Fruit fly (Drosophila melanogaster) whole organism, embryonic: ENCODE measurements around the gene CG46042.
A peak's percentile ranks its signal among the peaks of the same experiment; 100 is the strongest.

Source experiments
- Adf1 ChIP-seq: fragments of 200-800 bp; sonication (Bioruptor generic); IDR thresholded peaks from 2 replicates; pipeline ENCODE4 v1.3.6; 2022; ENCODE audit warnings: missing biosample characterization, missing genetic modification characterization
- Atf-2 ChIP-seq: fragments of 200-800 bp; sonication (Bioruptor generic); optimal IDR thresholded peaks from 2 replicates; lab custom pipeline; 2016; ENCODE audit warnings: missing biosample characterization, missing genetic modification characterization
- Atf3 ChIP-seq: fragments of 200-800 bp; sonication (Bioruptor generic); optimal IDR thresholded peaks from 3 replicates; lab custom pipeline; 2016; ENCODE audit warnings: missing biosample characterization, missing genetic modification characterization
- CG10321 ChIP-seq: fragments of 200-800 bp; sonication (Bioruptor generic); IDR thresholded peaks from 2 replicates; pipeline ENCODE4 v1.3.6; 2022; ENCODE audit warnings: missing biosample characterization, missing genetic modification characterization
- CG10565 ChIP-seq: fragments of 200-800 bp; sonication (Bioruptor generic); optimal IDR thresholded peaks from 3 replicates; lab custom pipeline; 2016; ENCODE audit warnings: missing biosample characterization, mild to moderate bottlenecking, missing genetic modification characterization
- CG12155 ChIP-seq: fragments of 200-800 bp; sonication (Bioruptor generic); optimal IDR thresholded peaks from 3 replicates; lab custom pipeline; 2016; ENCODE audit warnings: missing biosample characterization, missing genetic modification characterization
- CG12219 ChIP-seq: fragments of 200-800 bp; sonication (Bioruptor generic); optimal IDR thresholded peaks from 3 replicates; lab custom pipeline; 2018; ENCODE audit warnings: missing biosample characterization, mild to moderate bottlenecking, missing genetic modification characterization
- CG1233 ChIP-seq: fragments of 200-800 bp; sonication (Bioruptor generic); optimal IDR thresholded peaks from 4 replicates; lab custom pipeline; 2018; ENCODE audit warnings: missing biosample characterization, mild to moderate bottlenecking, missing genetic modification characterization
- CG12942 ChIP-seq: fragments of 200-800 bp; sonication (Bioruptor generic); optimal IDR thresholded peaks from 3 replicates; lab custom pipeline; 2016; ENCODE audit warnings: missing biosample characterization, missing genetic modification characterization
- CG1529 ChIP-seq: fragments of 200-800 bp; sonication (Bioruptor generic); optimal IDR thresholded peaks from 3 replicates; lab custom pipeline; 2018; ENCODE audit warnings: missing biosample characterization, missing genetic modification characterization
- CG1647 ChIP-seq: fragments of 200-800 bp; sonication (Bioruptor generic); optimal IDR thresholded peaks from 3 replicates; lab custom pipeline; 2016; ENCODE audit warnings: missing biosample characterization, missing genetic modification characterization
- CG2116 ChIP-seq: fragments of 200-800 bp; sonication (Bioruptor generic); optimal IDR thresholded peaks from 3 replicates; lab custom pipeline; 2018; ENCODE audit warnings: missing biosample characterization, mild to moderate bottlenecking, missing genetic modification characterization
- CG2678 ChIP-seq: fragments of 200-800 bp; sonication (Bioruptor generic); optimal IDR thresholded peaks from 3 replicates; lab custom pipeline; 2019; ENCODE audit warnings: missing biosample characterization, mild to moderate bottlenecking, missing genetic modification characterization, moderate library complexity
- CG30403 ChIP-seq: fragments of 200-800 bp; sonication (Bioruptor generic); optimal IDR thresholded peaks from 3 replicates; lab custom pipeline; 2016; ENCODE audit warnings: missing biosample characterization, missing genetic modification characterization
- CG4854 ChIP-seq: fragments of 200-800 bp; sonication (Bioruptor generic); optimal IDR thresholded peaks from 2 replicates; lab custom pipeline; 2016; ENCODE audit warnings: missing biosample characterization, missing genetic modification characterization, inconsistent platforms
- CG5953 ChIP-seq: fragments of 200-800 bp; sonication (Bioruptor generic); IDR thresholded peaks from 2 replicates; pipeline ENCODE4 v1.3.6; 2022; ENCODE audit warnings: missing biosample characterization, missing genetic modification characterization
- CG6791 ChIP-seq: fragments of 200-800 bp; sonication (Bioruptor generic); IDR thresholded peaks from 3 replicates; pipeline ENCODE4 v1.3.6; 2022; ENCODE audit warnings: missing biosample characterization, missing genetic modification characterization; ENCODE audit not compliant: partially characterized antibody
- CG7372 ChIP-seq: fragments of 200-800 bp; sonication (Bioruptor generic); IDR thresholded peaks from 2 replicates; pipeline ENCODE4 v1.3.6; 2022; ENCODE audit warnings: missing biosample characterization, missing genetic modification characterization
- CG7745 ChIP-seq: fragments of 200-800 bp; sonication (Bioruptor generic); optimal IDR thresholded peaks from 2 replicates; lab custom pipeline; 2018; ENCODE audit warnings: missing biosample characterization, mild to moderate bottlenecking, missing genetic modification characterization, moderate library complexity
- CG7839 ChIP-seq: fragments of 200-800 bp; sonication (Bioruptor generic); optimal IDR thresholded peaks from 3 replicates; lab custom pipeline; 2018; ENCODE audit warnings: missing biosample characterization, mild to moderate bottlenecking, missing genetic modification characterization, moderate library complexity
- Chrac-16 ChIP-seq: fragments of 200-800 bp; sonication (Bioruptor generic); optimal IDR thresholded peaks from 3 replicates; lab custom pipeline; 2016; ENCODE audit warnings: missing biosample characterization, missing genetic modification characterization
- Dip2 ChIP-seq: fragments of 200-800 bp; sonication (Bioruptor generic); IDR thresholded peaks from 2 replicates; pipeline ENCODE4 v1.3.6; 2022; ENCODE audit warnings: missing biosample characterization, missing genetic modification characterization
- Doc2 ChIP-seq: fragments of 200-800 bp; sonication (Bioruptor generic); IDR thresholded peaks from 2 replicates; pipeline ENCODE4 v1.3.6; 2022; ENCODE audit warnings: missing biosample characterization, missing genetic modification characterization
- Eip74EF ChIP-seq, 2 experiments: fragments of 200-800 bp in 1 of 2; fragments of >200 bp in 1 of 2; sonication (Bioruptor generic) in 1 of 2; optimal IDR thresholded peaks; 2 replicates each; lab custom pipeline; 2017 to 2019; ENCODE audit warnings: missing biosample characterization in 2 of 2, missing genetic modification characterization in 2 of 2, mild to moderate bottlenecking in 1 of 2, moderate library complexity in 1 of 2
- HLH54F ChIP-seq: fragments of 200-800 bp; sonication (Bioruptor generic); optimal IDR thresholded peaks from 3 replicates; lab custom pipeline; 2016; ENCODE audit warnings: missing biosample characterization, missing genetic modification characterization
- Hey ChIP-seq: fragments of 200-800 bp; sonication (Bioruptor generic); optimal IDR thresholded peaks from 3 replicates; lab custom pipeline; 2018; ENCODE audit warnings: missing biosample characterization, mild to moderate bottlenecking, missing genetic modification characterization
- HmgD ChIP-seq: fragments of 200-800 bp; sonication (Bioruptor generic); optimal IDR thresholded peaks from 3 replicates; lab custom pipeline; 2016; ENCODE audit warnings: missing biosample characterization, missing genetic modification characterization
- Hr39 ChIP-seq: fragments of >200 bp; optimal IDR thresholded peaks from 2 replicates; lab custom pipeline; 2017
- Kr ChIP-seq: fragments of 200-800 bp; sonication (Bioruptor generic); optimal IDR thresholded peaks from 2 replicates; lab custom pipeline; 2017; ENCODE audit warnings: missing biosample characterization, mild to moderate bottlenecking, missing genetic modification characterization
- NK7.1 ChIP-seq: fragments of 200-800 bp; sonication (Bioruptor generic); optimal IDR thresholded peaks from 3 replicates; lab custom pipeline; 2016; ENCODE audit warnings: missing biosample characterization, missing genetic modification characterization
- Oaz ChIP-seq: fragments of 200-800 bp; sonication (Bioruptor generic); IDR thresholded peaks from 2 replicates; pipeline ENCODE4 v1.3.6; 2022; ENCODE audit warnings: missing biosample characterization, missing genetic modification characterization
- Opbp ChIP-seq: fragments of 200-800 bp; sonication (Bioruptor generic); IDR thresholded peaks from 3 replicates; pipeline ENCODE4 v1.3.6; 2022; ENCODE audit warnings: missing biosample characterization, missing genetic modification characterization; ENCODE audit not compliant: partially characterized antibody
- Tbp ChIP-seq: fragments of >200 bp; optimal IDR thresholded peaks from 2 replicates; lab custom pipeline; 2018; ENCODE audit warnings: missing biosample characterization, missing genetic modification characterization
- ase ChIP-seq: fragments of 200-800 bp; sonication (Bioruptor generic); IDR thresholded peaks from 3 replicates; pipeline ENCODE4 v1.3.6; 2022; ENCODE audit warnings: missing biosample characterization, missing genetic modification characterization
- corto ChIP-seq: fragments of 200-800 bp; sonication (Bioruptor generic); optimal IDR thresholded peaks from 2 replicates; lab custom pipeline; 2016; ENCODE audit warnings: missing biosample characterization, mild to moderate bottlenecking, missing genetic modification characterization, moderate library complexity
- danr ChIP-seq: fragments of 200-800 bp; sonication (Bioruptor generic); IDR thresholded peaks from 2 replicates; pipeline ENCODE4 v1.3.6; 2022; ENCODE audit warnings: missing biosample characterization, missing genetic modification characterization
- emc ChIP-seq: fragments of 200-800 bp; sonication (Bioruptor generic); optimal IDR thresholded peaks from 2 replicates; lab custom pipeline; 2016; ENCODE audit warnings: missing biosample characterization, missing genetic modification characterization
- ewg ChIP-seq: fragments of 200-800 bp; sonication (Bioruptor generic); optimal IDR thresholded peaks from 3 replicates; lab custom pipeline; 2017; ENCODE audit warnings: mild to moderate bottlenecking, missing biosample characterization, missing genetic modification reagents, missing genetic modification characterization
- ftz-f1 ChIP-seq: fragments of 200-800 bp; sonication (Bioruptor generic); optimal IDR thresholded peaks from 2 replicates; lab custom pipeline; 2016; ENCODE audit warnings: missing biosample characterization, missing genetic modification characterization
- h ChIP-seq: fragments of >200 bp; optimal IDR thresholded peaks from 2 replicates; lab custom pipeline; 2017
- hkb ChIP-seq, 2 experiments: fragments of 200-800 bp in 1 of 2; fragments of >200 bp in 1 of 2; sonication (Bioruptor generic) in 1 of 2; IDR thresholded peaks in 1 of 2; optimal IDR thresholded peaks in 1 of 2; 2 replicates each; pipeline versions ENCODE4 v1.3.6 to Lab custom; 2017 to 2022; ENCODE audit warnings: missing biosample characterization in 1 of 2, missing genetic modification characterization in 1 of 2
- jing ChIP-seq: fragments of 200-800 bp; sonication (Bioruptor generic); optimal IDR thresholded peaks from 2 replicates; lab custom pipeline; 2018; ENCODE audit warnings: missing biosample characterization, mild to moderate bottlenecking, missing genetic modification characterization
- lola ChIP-seq, 3 experiments: fragments of >200 bp in 2 of 3; fragments of 200-800 bp in 1 of 3; sonication (Bioruptor generic) in 1 of 3; optimal IDR thresholded peaks; 2 replicates each; lab custom pipeline; 2017 to 2019; ENCODE audit warnings: missing biosample characterization in 3 of 3, missing genetic modification characterization in 3 of 3, mild to moderate bottlenecking in 1 of 3, moderate library complexity in 1 of 3
- pb ChIP-seq: fragments of 200-800 bp; sonication (Bioruptor generic); optimal IDR thresholded peaks from 3 replicates; lab custom pipeline; 2016; ENCODE audit warnings: missing biosample characterization, missing genetic modification characterization
- peb ChIP-seq: fragments of 200-800 bp; sonication (Bioruptor generic); IDR thresholded peaks from 2 replicates; pipeline ENCODE4 v1.3.6; 2022; ENCODE audit warnings: missing biosample characterization, missing genetic modification characterization
- ranshi ChIP-seq: fragments of 200-800 bp; sonication (Bioruptor generic); IDR thresholded peaks from 2 replicates; pipeline ENCODE4 v1.3.6; 2022; ENCODE audit warnings: missing biosample characterization, missing genetic modification characterization
- rib ChIP-seq: fragments of 200-800 bp; sonication (Bioruptor generic); IDR thresholded peaks from 2 replicates; pipeline ENCODE4 v1.3.6; 2022; ENCODE audit warnings: missing biosample characterization, missing genetic modification characterization
- trem ChIP-seq: fragments of 200-800 bp; optimal IDR thresholded peaks from 3 replicates; lab custom pipeline; 2019; ENCODE audit warnings: missing biosample characterization, mild to moderate bottlenecking, missing genetic modification characterization, moderate library complexity
- wdn ChIP-seq: fragments of 200-800 bp; sonication (Bioruptor generic); IDR thresholded peaks from 2 replicates; pipeline ENCODE4 v1.3.6; 2022; ENCODE audit warnings: missing biosample characterization, missing genetic modification characterization
- zen2 ChIP-seq: fragments of 200-800 bp; sonication (Bioruptor generic); IDR thresholded peaks from 3 replicates; pipeline ENCODE4 v1.3.6; 2022; ENCODE audit warnings: missing biosample characterization, missing genetic modification characterization; ENCODE audit not compliant: partially characterized antibody

Gene CG46042

DNA sequence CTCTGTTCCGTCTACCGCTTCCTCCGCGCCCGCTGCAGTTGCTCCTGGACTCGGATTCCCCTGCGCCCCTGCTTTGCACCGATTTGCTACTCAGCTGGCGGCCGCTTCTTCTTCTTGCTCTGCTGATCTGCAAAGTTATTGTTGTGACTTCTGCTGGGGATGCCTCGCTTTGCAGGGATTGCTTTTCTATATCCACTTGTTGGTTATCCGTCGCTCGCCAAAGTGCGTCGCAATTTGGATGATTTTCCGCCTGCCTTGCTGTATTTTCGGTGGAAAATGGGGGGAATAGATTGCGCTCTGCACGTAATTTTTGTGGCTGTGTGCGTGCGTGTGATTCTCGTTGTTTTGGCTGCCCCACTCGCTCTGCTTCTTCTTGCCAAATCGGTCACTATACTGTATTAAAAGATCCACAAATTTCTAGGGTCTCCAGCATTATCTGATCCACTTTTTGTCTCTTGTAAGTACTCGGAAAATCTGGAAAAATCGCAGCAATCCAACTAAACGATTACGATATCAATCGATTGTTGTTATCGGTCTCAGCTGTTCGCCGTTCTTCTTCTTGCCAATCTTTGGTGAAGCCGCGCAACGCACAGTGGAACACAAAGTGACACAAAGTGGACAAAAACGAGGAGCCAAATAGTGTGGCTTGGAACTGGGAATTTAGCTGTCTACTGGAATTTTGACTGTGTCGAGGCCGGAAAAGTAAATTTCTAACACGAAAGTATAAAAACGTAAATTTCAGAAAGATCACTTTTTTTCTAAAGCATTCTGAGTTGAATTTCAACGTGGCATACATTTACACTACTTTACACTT, 39.1 kb downstream of the CG46042 start, which contains the start of gene ClpX (continued):
- TF ChIP-seq CG2678 (no peak), ewg (no peak), Hey (no peak), Dip2 (GFP tag; lab: Robert Waterston, UW) (no peak), Oaz (GFP tag; lab: Robert Waterston, UW) (no peak), wdn (no peak), Eip74EF (GFP tag; optimal IDR thresholded peaks at IDR 0.05; lab: Kevin White, UChicago) (no peak), HmgD (no peak), CG30403 (GFP tag; lab: Kevin White, UChicago) (no peak), Chrac-16 (GFP tag; lab: Kevin White, UChicago) (no peak), CG5953 (GFP tag; lab: Robert Waterston, UW) (no peak), CG6791 (GFP tag; lab: Robert Waterston, UW) (peak; percentile 75), CG1529 (GFP tag; lab: Kevin White, UChicago) (no peak), HLH54F (no peak), Kr (no peak), CG10565 (no peak), Adf1 (GFP tag; lab: Robert Waterston, UW) (peak; percentile 20; the same call in 1 of the 2 replicates), lola (GFP tag; optimal IDR thresholded peaks at IDR 0.05; lab: Kevin White, UChicago) (no peak), corto (GFP tag; lab: Kevin White, UChicago) (no peak), CG7372 (GFP tag; lab: Robert Waterston, UW) (no peak), h (lab: Kevin White, UChicago) (no peak), CG10321 (GFP tag; lab: Robert Waterston, UW) (no peak), CG12155 (GFP tag; lab: Kevin White, UChicago) (peak; percentile 100), rib (no peak), CG1647 (GFP tag; lab: Kevin White, UChicago) (no peak), Doc2 (GFP tag; lab: Robert Waterston, UW) (no peak), trem (tag; lab: Kevin White, UChicago) (peak; percentile 57), CG2116 (GFP tag; lab: Kevin White, UChicago) (peak; percentile 63), ftz-f1 (GFP tag; lab: Kevin White, UChicago) (no peak), Opbp (GFP tag; lab: Robert Waterston, UW) (peak; percentile 69), CG1233 (GFP tag; lab: Kevin White, UChicago) (no peak), emc (GFP tag; lab: Kevin White, UChicago) (no peak), jing (no peak), CG7839 (tag; lab: Kevin White, UChicago) (peak; percentile 8), CG7745 (tag; lab: Kevin White, UChicago) (no peak), NK7.1 (GFP tag; lab: Kevin White, UChicago) (no peak), Tbp (GFP tag; lab: Kevin White, UChicago) (no peak), CG4854 (GFP tag; lab: Kevin White, UChicago) (no peak), Hr39 (lab: Kevin White, UChicago) (no peak), peb (no peak), zen2 (GFP tag; lab: Robert Waterston, UW) (peak; percentile 28; the same call in 1 of the 3 replicates), Atf3 (GFP tag; lab: Kevin White, UChicago) (no peak), danr (GFP tag; lab: Robert Waterston, UW) (no peak), pb (GFP tag; lab: Kevin White, UChicago) (no peak), Atf-2 (GFP tag; lab: Kevin White, UChicago) (no peak), ranshi (no peak), CG12219 (GFP tag; lab: Kevin White, UChicago) (no peak), ase (GFP tag; lab: Robert Waterston, UW) (no peak), hkb (optimal IDR thresholded peaks at IDR 0.05; lab: Kevin White, UChicago) (no peak), hkb (GFP tag; IDR thresholded peaks at IDR 0.05; lab: Robert Waterston, UW) (0 out of 2 replicates have a peak, but pooled peaks have one; percentile 10), CG12942 (GFP tag; lab: Kevin White, UChicago) (no peak)
